Fruit fly (Drosophila melanogaster) whole organism, pupa: ENCODE data around the gene Jhbp4.

Source experiments
- CG10348 ChIP-seq: fragments of 200-800 bp; sonication (Bioruptor generic); IDR thresholded peaks from 2 replicates; pipeline ENCODE4 v1.3.6; 2022; ENCODE audit warnings: missing biosample characterization, missing genetic modification characterization
- CG12605 ChIP-seq: fragments of 200-800 bp; sonication (Bioruptor generic); IDR thresholded peaks from 2 replicates; pipeline ENCODE4 v1.3.6; 2022; ENCODE audit warnings: missing biosample characterization, missing genetic modification characterization
- CG17806 ChIP-seq: fragments of 200-800 bp; sonication (Bioruptor generic); optimal IDR thresholded peaks from 2 replicates; lab custom pipeline; 2018; ENCODE audit warnings: missing biosample characterization, mild to moderate bottlenecking, missing genetic modification characterization, moderate library complexity
- CG8159 ChIP-seq: fragments of 200-800 bp; sonication (Bioruptor generic); optimal IDR thresholded peaks from 3 replicates; lab custom pipeline; 2018; ENCODE audit warnings: missing biosample characterization, mild to moderate bottlenecking, missing genetic modification characterization, moderate library complexity
- CG8301 ChIP-seq: fragments of 200-800 bp; sonication (Bioruptor generic); optimal IDR thresholded peaks from 2 replicates; lab custom pipeline; 2018; ENCODE audit warnings: missing biosample characterization, mild to moderate bottlenecking, missing genetic modification characterization
- CG9948 ChIP-seq: fragments of 200-800 bp; sonication (Bioruptor generic); optimal IDR thresholded peaks from 2 replicates; lab custom pipeline; 2018; ENCODE audit warnings: missing biosample characterization, mild to moderate bottlenecking, missing genetic modification characterization, moderate library complexity
- Pif1A ChIP-seq: fragments of 200-800 bp; sonication (Bioruptor generic); optimal IDR thresholded peaks from 3 replicates; lab custom pipeline; 2016; ENCODE audit warnings: missing biosample characterization, missing genetic modification characterization

- no peak for TF ChIP-seq CG17806
- no peak for TF ChIP-seq CG8301 (tag; lab: Kevin White, UChicago)
- TF ChIP-seq CG8159 (tag; lab: Kevin White, UChicago), result no peak
- TF ChIP-seq CG12605 (GFP tag; lab: Robert Waterston, UW), result no peak
- TF ChIP-seq Pif1A (GFP tag; lab: Kevin White, UChicago), result no peak
- no peak for TF ChIP-seq CG9948 (tag; lab: Kevin White, UChicago)
- TF ChIP-seq CG10348 (GFP tag; lab: Robert Waterston, UW), result no peak
Observed at dm6 chr3R:16078247-16078646, 34.9 kb downstream of the Jhbp4 start.
